Worm (Caenorhabditis elegans) whole organism, midembryonic: ENCODE results near the gene grl-24.
"Not testable (repeated sequence)": the region's sequence is repeated elsewhere in the genome, so short reads cannot be mapped to it uniquely, and the experiment has no call there.

Experiments used
- med-1 ChIP-seq: sonication (generic microtip); optimal IDR thresholded peaks from 2 replicates; lab custom pipeline; 2017; ENCODE audit warnings: missing genetic modification characterization, mild to moderate bottlenecking, missing compliant biosample characterization, antibody characterized with exemption, missing genetic modification reagents; ENCODE audit not compliant: insufficient read depth
- tab-1 ChIP-seq: fragments of 200-800 bp; sonication (Bioruptor generic); IDR thresholded peaks from 2 replicates; pipeline ENCODE4 v1.3.6; 2022; ENCODE audit warnings: missing genetic modification characterization, missing compliant biosample characterization
- ztf-23 ChIP-seq: fragments of 200-800 bp; sonication (Bioruptor generic); IDR thresholded peaks from 2 replicates; pipeline ENCODE4 v1.3.6; 2022; ENCODE audit warnings: missing genetic modification reagents, missing genetic modification characterization, missing compliant biosample characterization
- ztf-29 ChIP-seq: fragments of 200-800 bp; sonication (Bioruptor generic); IDR thresholded peaks from 2 replicates; pipeline ENCODE4 v1.3.6; 2022; ENCODE audit warnings: missing genetic modification reagents, missing genetic modification characterization, missing compliant biosample characterization

- TF ChIP-seq med-1 (GFP tag; lab: Kevin White, UChicago); tab-1 (GFP tag; lab: Robert Waterston, UW); ztf-29 (GFP tag; lab: Robert Waterston, UW); ztf-23 (GFP tag; lab: Robert Waterston, UW): not testable (repeated sequence)
Observed at ce11 chrIV:17492712-17493111, 17.1 kb upstream of the grl-24 start.
